Worm (Caenorhabditis elegans) whole organism, young adult: ENCODE data around the gene F56D6.18.
"Not testable (repeated sequence)": the region's sequence is repeated elsewhere in the genome, so short reads cannot be mapped to it uniquely, and the experiment has no call there.

Experiments used
- akir-1 ChIP-seq: fragments of 200-800 bp; sonication (Bioruptor generic); optimal IDR thresholded peaks from 2 replicates; lab custom pipeline; 2018; ENCODE audit warnings: mild to moderate bottlenecking, missing genetic modification characterization, moderate library complexity, missing compliant biosample characterization
- ama-1 ChIP-seq, 3 experiments: fragments of 150-350 bp in 1 of 3; sonication (generic microtip) in 2 of 3; optimal IDR thresholded peaks; 2 replicates each; lab custom pipeline; 2014 to 2018; ENCODE audit warnings: missing biosample characterization in 2 of 3, missing genetic modification characterization in 2 of 3, missing genetic modification reagents in 2 of 3
- egl-18 ChIP-seq: fragments of 200-800 bp; sonication (Bioruptor generic); IDR thresholded peaks from 2 replicates; pipeline ENCODE4 v1.3.6; 2022; ENCODE audit warnings: missing genetic modification reagents, missing genetic modification characterization, missing compliant biosample characterization
- lin-35 ChIP-seq, 3 experiments: fragments of 150-350 bp in 2 of 3; sonication (generic microtip) in 1 of 3; optimal IDR thresholded peaks; 2 replicates each; lab custom pipeline; 2014 to 2018; ENCODE audit warnings: missing biosample characterization in 3 of 3, missing genetic modification characterization in 3 of 3, missing genetic modification reagents in 3 of 3
- lsy-27 ChIP-seq: sonication (generic microtip); optimal IDR thresholded peaks from 2 replicates; lab custom pipeline; 2017; ENCODE audit warnings: missing genetic modification characterization, mild to moderate bottlenecking, missing compliant biosample characterization, antibody characterized with exemption, missing genotype, borderline replicate concordance; ENCODE audit not compliant: insufficient read depth
- nfya-1 ChIP-seq: sonication (generic microtip); optimal IDR thresholded peaks from 2 replicates; lab custom pipeline; 2017; ENCODE audit warnings: antibody characterized with exemption, missing compliant biosample characterization, missing genetic modification characterization, borderline replicate concordance; ENCODE audit not compliant: insufficient read depth
- pbrm-1 ChIP-seq: fragments of 200-800 bp; sonication (Bioruptor generic); IDR thresholded peaks from 2 replicates; pipeline ENCODE4 v1.3.6; 2022; ENCODE audit warnings: missing genetic modification reagents, missing genetic modification characterization, missing compliant biosample characterization
- snpc-4 ChIP-seq, 5 experiments: fragments of 150-350 bp in 1 of 5; sonication (generic microtip) in 4 of 5; optimal IDR thresholded peaks; 2 replicates each; lab custom pipeline; 2014 to 2018; ENCODE audit warnings: missing genetic modification characterization in 5 of 5, missing biosample characterization in 3 of 5, antibody characterized with exemption in 2 of 5, mild to moderate bottlenecking in 2 of 5, missing compliant biosample characterization in 2 of 5, missing genotype in 2 of 5, moderate library complexity in 2 of 5, missing genetic modification reagents in 1 of 5
- unc-62 ChIP-seq: fragments of 150-350 bp; optimal IDR thresholded peaks from 2 replicates; lab custom pipeline; 2014; ENCODE audit warnings: missing biosample characterization, missing genetic modification reagents, missing genetic modification characterization
- xnd-1 ChIP-seq: sonication (generic microtip); optimal IDR thresholded peaks from 2 replicates; lab custom pipeline; 2016; ENCODE audit warnings: missing genotype, missing genetic modification reagents, missing genetic modification characterization, missing compliant biosample characterization

DNA sequence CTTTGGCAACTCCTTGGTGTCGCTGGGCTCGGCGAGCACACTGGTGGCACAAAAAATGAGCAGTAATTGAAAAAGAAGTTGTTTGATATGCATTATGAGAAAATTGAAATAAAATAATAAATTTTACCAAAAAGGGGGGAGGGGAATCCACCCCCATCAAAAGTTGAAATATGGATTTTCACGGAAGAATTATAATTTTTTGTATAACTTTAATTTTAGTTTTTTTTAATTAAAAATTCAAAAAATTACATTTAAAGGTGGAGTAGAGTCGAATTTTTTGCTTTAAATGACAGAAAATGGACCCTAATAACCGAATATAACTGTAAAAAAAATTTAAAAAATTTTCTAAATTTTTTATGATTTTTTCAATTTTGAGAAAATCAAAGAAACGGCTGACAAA lies at the start of gene F56D6.18:
- not testable (repeated sequence) for TF ChIP-seq ama-1 (optimal IDR thresholded peaks at IDR 0.05; lab: Kevin White, UChicago); ama-1 (GFP tag; optimal IDR thresholded peaks at IDR 0.05; lab: Kevin White, UChicago); akir-1 (GFP tag; lab: Kevin White, UChicago); pbrm-1; egl-18; unc-62; nfya-1; xnd-1 (tag; lab: Kevin White, UChicago); lsy-27 (tag; lab: Kevin White, UChicago); snpc-4 (GFP tag; optimal IDR thresholded peaks at IDR 0.05; lab: Kevin White, UChicago); snpc-4 (tag; optimal IDR thresholded peaks at IDR 0.05; lab: Kevin White, UChicago); lin-35 (GFP tag; optimal IDR thresholded peaks at IDR 0.05; lab: Kevin White, UChicago)
